Fruit fly (Drosophila melanogaster): Measurements from ENCODE around the gene beg.

Gene beg

dm6 chr3L:17009715-17010491 is 25.6 kb upstream of the beg start (continued):
- TF ChIP-seq row (GFP tag; IDR thresholded peaks at IDR 0.05) (peak; percentile 54; the same call in 2 of the 3 replicates), CG13424 (tag; optimal IDR thresholded peaks at IDR 0.05) (peak; percentile 37), Spps (tag; optimal IDR thresholded peaks at IDR 0.05) (no peak), CG9215 (GFP tag; IDR thresholded peaks at IDR 0.05) (no peak), sug (tag; optimal IDR thresholded peaks at IDR 0.05) (peak; percentile 99), stc (GFP tag; IDR thresholded peaks at IDR 0.05) (peak; percentile 45; the same call in 1 of the 2 replicates), her (GFP tag; optimal IDR thresholded peaks at IDR 0.05) (no peak), CG3847 (GFP tag; IDR thresholded peaks at IDR 0.05) (peak; percentile 9; the same call in 1 of the 2 replicates), CG10959 (GFP tag; IDR thresholded peaks at IDR 0.05) (no peak), mirr (GFP tag; optimal IDR thresholded peaks at IDR 0.05) (peak; percentile 96), pzg (GFP tag; optimal IDR thresholded peaks at IDR 0.05) (peak; percentile 11), aop (GFP tag; IDR thresholded peaks at IDR 0.05) (no peak), CG17829 (tag; optimal IDR thresholded peaks at IDR 0.05) (no peak), CHES-1-like (GFP tag; optimal IDR thresholded peaks at IDR 0.05) (no peak), Hand (GFP tag; optimal IDR thresholded peaks at IDR 0.05) (peak; percentile 45), bsh (GFP tag; optimal IDR thresholded peaks at IDR 0.05) (peak in 1 of 2 experiments; percentile 8), sens-2 (GFP tag; IDR thresholded peaks at IDR 0.05) (peak; percentile 55), CG31388 (GFP tag; optimal IDR thresholded peaks at IDR 0.05) (no peak), Trl (optimal IDR thresholded peaks at IDR 0.05) (peak; percentile 43 to 54), Trl (GFP tag; optimal IDR thresholded peaks at IDR 0.05) (no peak), NFAT (GFP tag; IDR thresholded peaks at IDR 0.05) (no peak; the same call in 1 of the 2 replicates), Hsf (GFP tag; optimal IDR thresholded peaks at IDR 0.05) (peak; percentile 0), B-H1 (GFP tag; IDR thresholded peaks at IDR 0.05) (no peak; the same call in 2 of the 3 replicates), CG15601 (tag; optimal IDR thresholded peaks at IDR 0.05) (no peak), ken (GFP tag; IDR thresholded peaks at IDR 0.05) (peak; percentile 48; the same call in 1 of the 3 replicates), dpn (GFP tag; optimal IDR thresholded peaks at IDR 0.05) (peak in 1 of 2 experiments; percentile 27), crc (GFP tag; optimal IDR thresholded peaks at IDR 0.05) (no peak), sisA (GFP tag; IDR thresholded peaks at IDR 0.05) (no peak), CrebB (tag; optimal IDR thresholded peaks at IDR 0.05) (peak; percentile 75), CG4730 (GFP tag; IDR thresholded peaks at IDR 0.05) (peak; percentile 23; the same call in 1 of the 2 replicates), jumu (GFP tag; optimal IDR thresholded peaks at IDR 0.05) (no peak), slou (GFP tag; optimal IDR thresholded peaks at IDR 0.05) (no peak), emc (GFP tag; optimal IDR thresholded peaks at IDR 0.05) (no peak), CG9932 (GFP tag; IDR thresholded peaks at IDR 0.05) (peak; percentile 31), CG13775 (GFP tag; optimal IDR thresholded peaks at IDR 0.05) (no peak), Hr51 (GFP tag; optimal IDR thresholded peaks at IDR 0.05) (peak in 1 of 2 experiments; percentile 68), CG6654 (GFP tag; optimal IDR thresholded peaks at IDR 0.05) (no peak), fd3F (GFP tag; optimal IDR thresholded peaks at IDR 0.05) (no peak), Bdp1 (GFP tag; optimal IDR thresholded peaks at IDR 0.05) (no peak), maf-S (GFP tag; optimal IDR thresholded peaks at IDR 0.05) (peak; percentile 0), peb (GFP tag; IDR thresholded peaks at IDR 0.05) (no peak), fd96Cb (tag; optimal IDR thresholded peaks at IDR 0.05) (peak; percentile 16), repo (GFP tag; optimal IDR thresholded peaks at IDR 0.05) (peak; percentile 31), trh (GFP tag; optimal IDR thresholded peaks at IDR 0.05) (no peak), CG7963 (GFP tag; IDR thresholded peaks at IDR 0.05; ENCODE audit: partially characterized antibody) (0 out of 3 replicates have a peak, but pooled peaks have one; percentile 45), CG32767 (GFP tag; IDR thresholded peaks at IDR 0.05) (peak; percentile 73), sr (GFP tag; IDR thresholded peaks at IDR 0.05) (peak; percentile 95), Ets97D (GFP tag; optimal IDR thresholded peaks at IDR 0.05) (no peak), CG17568 (GFP tag; optimal IDR thresholded peaks at IDR 0.05) (peak; percentile 52), CG12299 (tag; optimal IDR thresholded peaks at IDR 0.05) (peak; percentile 35)

All from whole organism, embryonic.